Fruit fly (Drosophila melanogaster) whole organism, pupa: ENCODE data around the gene CG33985.

Experiments used
- CG13204 ChIP-seq: fragments of 200-800 bp; sonication (Bioruptor generic); optimal IDR thresholded peaks from 2 replicates; lab custom pipeline; 2018; ENCODE audit warnings: missing biosample characterization, mild to moderate bottlenecking, missing genetic modification characterization, moderate library complexity
- CG4496 ChIP-seq: fragments of 200-800 bp; sonication (Bioruptor generic); IDR thresholded peaks from 3 replicates; pipeline ENCODE4 v1.3.6; 2022; ENCODE audit warnings: missing biosample characterization, missing genetic modification characterization
- CG8159 ChIP-seq: fragments of 200-800 bp; sonication (Bioruptor generic); optimal IDR thresholded peaks from 3 replicates; lab custom pipeline; 2018; ENCODE audit warnings: missing biosample characterization, mild to moderate bottlenecking, missing genetic modification characterization, moderate library complexity
- CG8301 ChIP-seq: fragments of 200-800 bp; sonication (Bioruptor generic); optimal IDR thresholded peaks from 2 replicates; lab custom pipeline; 2018; ENCODE audit warnings: missing biosample characterization, mild to moderate bottlenecking, missing genetic modification characterization
- CG9948 ChIP-seq: fragments of 200-800 bp; sonication (Bioruptor generic); optimal IDR thresholded peaks from 2 replicates; lab custom pipeline; 2018; ENCODE audit warnings: missing biosample characterization, mild to moderate bottlenecking, missing genetic modification characterization, moderate library complexity
- EcR ChIP-seq: fragments of 200-800 bp; sonication (Bioruptor generic); optimal IDR thresholded peaks from 3 replicates; lab custom pipeline; 2019; ENCODE audit warnings: missing biosample characterization, missing genetic modification characterization, mild to moderate bottlenecking, moderate library complexity, missing genetic modification reagents
- Ets98B ChIP-seq: fragments of 200-800 bp; sonication (Bioruptor generic); IDR thresholded peaks from 2 replicates; pipeline ENCODE4 v1.3.6; 2022; ENCODE audit warnings: missing biosample characterization, missing genetic modification characterization
- Pif1A ChIP-seq: fragments of 200-800 bp; sonication (Bioruptor generic); optimal IDR thresholded peaks from 3 replicates; lab custom pipeline; 2016; ENCODE audit warnings: missing biosample characterization, missing genetic modification characterization
- Snoo ChIP-seq: fragments of 200-800 bp; sonication (Bioruptor generic); optimal IDR thresholded peaks from 3 replicates; lab custom pipeline; 2017; ENCODE audit warnings: missing biosample characterization, mild to moderate bottlenecking, missing genetic modification characterization, inconsistent platforms

DNA sequence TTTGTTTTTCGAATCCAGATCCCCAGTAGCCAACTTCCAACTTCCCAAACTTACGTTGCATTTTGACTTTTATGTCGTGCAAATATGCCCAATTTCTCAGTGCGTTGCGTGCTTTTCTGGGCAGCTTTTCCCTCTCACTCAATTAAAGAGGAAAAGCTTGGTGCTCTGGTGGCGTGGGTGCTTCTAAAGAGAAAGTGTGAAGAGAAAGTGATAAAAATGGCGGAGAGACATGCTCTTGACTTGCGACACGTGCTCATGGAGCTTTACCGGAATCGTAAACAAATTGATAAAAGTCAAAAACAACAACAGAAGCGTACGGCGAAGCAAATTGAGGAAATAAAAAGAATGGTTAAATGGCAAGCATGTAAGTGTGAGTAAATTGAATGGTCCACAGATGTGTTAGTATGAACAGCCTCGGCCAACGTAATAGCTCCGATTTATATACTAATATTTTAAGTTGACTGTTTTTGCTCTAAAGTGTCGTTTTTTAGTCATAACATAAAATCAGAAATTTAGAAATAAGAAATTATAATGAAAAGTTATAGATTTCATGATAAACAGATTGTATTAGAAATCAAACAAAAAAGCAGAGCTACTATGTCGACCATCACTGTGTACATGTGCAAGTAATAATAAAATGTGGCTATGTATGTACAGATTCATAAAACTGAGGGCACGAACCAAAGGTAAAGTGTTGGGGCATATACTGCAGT is 32.6 kb downstream of the CG33985 start:
- no peak for TF ChIP-seq Pif1A (GFP tag; lab: Kevin White, UChicago)
- no peak for TF ChIP-seq EcR (GFP tag; lab: Kevin White, UChicago)
- TF ChIP-seq CG9948: no peak
- TF ChIP-seq CG8301 (tag; lab: Kevin White, UChicago): no peak
- no peak for TF ChIP-seq CG13204 (GFP tag; lab: Kevin White, UChicago)
- TF ChIP-seq CG4496: no peak
- no peak for TF ChIP-seq Snoo (tag; lab: Kevin White, UChicago)
- no peak for TF ChIP-seq CG8159 (tag; lab: Kevin White, UChicago)
- TF ChIP-seq Ets98B (GFP tag; lab: Robert Waterston, UW): no peak
